Worm (Caenorhabditis elegans) whole organism, early embryonic: Measurements from ENCODE around the gene ttbk-8.2.

Experiments
- B0310.2 ChIP-seq: sonication (generic microtip); optimal IDR thresholded peaks from 2 replicates; lab custom pipeline; 2016; ENCODE audit warnings: mild to moderate bottlenecking, missing genetic modification characterization, missing compliant biosample characterization
- F13C5.2 ChIP-seq: sonication (generic microtip); optimal IDR thresholded peaks from 2 replicates; lab custom pipeline; 2017; ENCODE audit warnings: mild to moderate bottlenecking, missing genetic modification characterization, inconsistent platforms, missing compliant biosample characterization
- aly-1 ChIP-seq: sonication (generic microtip); optimal IDR thresholded peaks from 2 replicates; lab custom pipeline; 2016; ENCODE audit warnings: missing genetic modification characterization, missing compliant biosample characterization
- ama-1 ChIP-seq: fragments of 150-350 bp; optimal IDR thresholded peaks from 2 replicates; lab custom pipeline; 2014
- ceh-13 ChIP-seq: fragments of 200-800 bp; sonication (Bioruptor generic); optimal IDR thresholded peaks from 2 replicates; lab custom pipeline; 2018; ENCODE audit warnings: mild to moderate bottlenecking, missing genetic modification characterization, missing compliant biosample characterization
- ceh-36 ChIP-seq: sonication (generic microtip); optimal IDR thresholded peaks from 2 replicates; lab custom pipeline; 2016; ENCODE audit warnings: missing genetic modification characterization, inconsistent platforms, missing compliant biosample characterization
- ets-7 ChIP-seq: sonication (generic microtip); optimal IDR thresholded peaks from 2 replicates; lab custom pipeline; 2016; ENCODE audit warnings: missing genotype, missing genetic modification characterization, missing compliant biosample characterization
- flt-1 ChIP-seq: fragments of 200-800 bp; sonication (Bioruptor generic); IDR thresholded peaks from 2 replicates; pipeline ENCODE4 v1.3.6; 2022; ENCODE audit warnings: missing genetic modification characterization, missing compliant biosample characterization
- hmbx-1 ChIP-seq: sonication (generic microtip); optimal IDR thresholded peaks from 2 replicates; lab custom pipeline; 2016; ENCODE audit warnings: mild to moderate bottlenecking, missing genetic modification characterization, missing compliant biosample characterization
- hmg-4 ChIP-seq: fragments of 200-800 bp; sonication (Bioruptor generic); optimal IDR thresholded peaks from 2 replicates; lab custom pipeline; 2018; ENCODE audit warnings: mild to moderate bottlenecking, missing genetic modification characterization, missing compliant biosample characterization
- hnd-1 ChIP-seq: sonication (generic microtip); optimal IDR thresholded peaks from 2 replicates; lab custom pipeline; 2016; ENCODE audit warnings: missing genetic modification characterization, missing compliant biosample characterization
- pes-1 ChIP-seq: fragments of 200-800 bp; sonication (Bioruptor generic); IDR thresholded peaks from 2 replicates; pipeline ENCODE4 v1.3.6; 2022; ENCODE audit warnings: missing genetic modification reagents, missing genetic modification characterization, missing compliant biosample characterization
- scrt-1 ChIP-seq: fragments of 200-800 bp; sonication (Bioruptor generic); IDR thresholded peaks from 2 replicates; pipeline ENCODE4 v1.3.6; 2022; ENCODE audit warnings: missing genetic modification characterization, missing compliant biosample characterization
- sea-1 ChIP-seq: fragments of 200-800 bp; sonication (Bioruptor generic); conservative IDR thresholded peaks from 2 replicates; pipeline ENCODE4 v1.3.6; 2022; ENCODE audit warnings: missing genetic modification characterization, missing compliant biosample characterization
- tbx-11 ChIP-seq: fragments of 200-800 bp; sonication (Bioruptor generic); IDR thresholded peaks from 2 replicates; pipeline ENCODE4 v1.3.6; 2022; ENCODE audit warnings: missing genetic modification characterization, missing compliant biosample characterization
- tbx-37 ChIP-seq: fragments of 200-800 bp; sonication (Bioruptor generic); conservative IDR thresholded peaks from 2 replicates; pipeline ENCODE4 v1.3.6; 2022; ENCODE audit warnings: missing genetic modification reagents, missing genetic modification characterization, missing compliant biosample characterization
- tra-4 ChIP-seq: sonication (generic microtip); optimal IDR thresholded peaks from 2 replicates; lab custom pipeline; 2017; ENCODE audit warnings: missing genetic modification characterization, missing compliant biosample characterization

Gene ttbk-8.2

DNA sequence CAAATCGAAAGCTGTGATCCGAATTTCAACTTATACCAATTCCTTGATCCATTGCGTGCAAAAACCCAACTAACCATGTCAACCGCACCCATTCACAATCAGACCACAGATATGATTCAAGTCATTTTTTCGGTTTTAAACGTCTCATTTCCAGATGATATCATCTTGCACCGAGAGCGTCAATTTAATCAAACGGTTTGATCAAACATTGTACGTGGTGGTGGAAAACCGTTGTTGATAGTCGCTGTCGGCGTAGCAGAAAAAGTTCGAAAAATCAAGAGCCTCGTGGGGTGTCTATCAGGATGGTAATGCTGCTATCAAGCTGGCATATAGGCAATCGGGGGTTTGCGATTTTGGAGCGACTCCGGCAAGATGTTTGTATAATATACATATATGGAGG, 27.2 kb downstream of the ttbk-8.2 start:
- TF ChIP-seq flt-1 (GFP tag; lab: Robert Waterston, UW) (no peak), scrt-1 (no peak), ceh-36 (no peak), B0310.2 (tag; lab: Kevin White, UChicago) (no peak), pes-1 (GFP tag; lab: Robert Waterston, UW) (no peak), hmg-4 (no peak), hnd-1 (no peak), tbx-11 (GFP tag; lab: Robert Waterston, UW) (no peak), tbx-37 (no peak), ets-7 (no peak), aly-1 (tag; lab: Kevin White, UChicago) (no peak), tra-4 (tag; lab: Kevin White, UChicago) (no peak), ama-1 (lab: Kevin White, UChicago) (no peak)

DNA sequence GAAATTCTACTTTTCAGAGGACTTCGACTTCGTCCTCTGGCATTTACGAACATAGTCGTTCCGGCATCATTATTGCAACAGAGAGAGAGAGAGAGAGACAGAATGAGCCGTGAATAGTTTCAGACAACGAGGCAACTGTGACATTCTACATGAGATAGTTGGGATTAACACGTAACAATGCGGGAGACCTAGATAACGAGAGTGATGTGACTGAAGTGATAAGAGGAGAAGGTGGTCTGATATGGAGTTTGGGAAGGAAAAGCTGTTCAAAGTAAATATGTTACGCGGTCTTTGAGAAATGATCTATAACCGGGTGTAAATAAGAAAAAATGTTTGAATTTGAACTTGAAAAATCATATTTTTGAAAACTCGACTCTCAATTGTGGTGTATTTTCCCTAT, 27.7 kb downstream of the ttbk-8.2 start:
- TF ChIP-seq ceh-13 (no peak), hmbx-1 (tag; lab: Kevin White, UChicago) (no peak), pes-1 (GFP tag; lab: Robert Waterston, UW) (no peak), tbx-37 (no peak), ama-1 (lab: Kevin White, UChicago) (no peak), aly-1 (tag; lab: Kevin White, UChicago) (no peak)

DNA sequence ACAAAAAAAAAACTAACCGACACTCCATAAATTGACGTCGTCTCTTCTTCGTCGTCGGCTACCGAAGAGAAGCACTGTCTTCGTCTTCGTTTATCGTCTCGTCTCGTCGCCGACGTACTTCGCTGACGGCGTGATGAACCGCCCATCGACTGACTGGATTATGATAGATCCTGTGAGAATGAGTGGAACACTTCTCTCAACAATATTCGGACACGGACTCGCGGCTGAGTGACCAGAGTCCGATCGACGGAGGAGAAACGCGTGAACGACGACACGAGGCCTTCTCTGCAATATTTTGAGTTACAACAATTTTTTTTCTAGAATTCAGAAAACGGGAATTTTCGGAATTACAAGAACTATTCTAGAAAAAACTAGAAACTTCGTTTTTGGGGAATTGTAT, 28.5 kb downstream of the ttbk-8.2 start, which contains the start of gene skn-1:
Gene skn-1, minus strand, starts transcription at position 146 of the 400 bp plus-strand sequence.
- TF ChIP-seq aly-1 (tag; lab: Kevin White, UChicago), result no peak
- TF ChIP-seq sea-1, result no peak
- TF ChIP-seq flt-1 (GFP tag; lab: Robert Waterston, UW), result no peak; the same call in 1 of the 2 replicates
- TF ChIP-seq tra-4 (tag; lab: Kevin White, UChicago), result no peak
- TF ChIP-seq B0310.2 (tag; lab: Kevin White, UChicago), result no peak

DNA sequence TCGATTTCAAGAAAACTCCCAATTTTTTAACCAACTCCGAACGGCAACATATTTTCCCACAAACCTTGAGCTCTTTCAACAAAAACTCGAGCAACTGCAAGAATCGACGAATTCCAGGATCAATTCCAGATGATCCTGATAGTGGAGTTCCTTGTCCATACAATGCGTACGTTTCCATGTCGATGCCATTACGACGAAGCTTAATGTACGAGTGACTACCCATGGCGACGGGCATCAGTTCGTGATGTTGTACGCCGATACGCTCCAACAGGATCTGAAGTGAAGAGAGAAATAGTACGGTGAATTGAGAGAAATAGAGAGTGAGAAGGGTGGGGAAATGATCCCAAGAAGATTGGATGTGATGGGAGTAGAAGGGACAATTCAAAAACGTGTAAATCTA, 30.3 kb downstream of the ttbk-8.2 start:
- no peak for TF ChIP-seq F13C5.2 (tag; lab: Kevin White, UChicago)
- TF ChIP-seq pes-1 (GFP tag; lab: Robert Waterston, UW), result no peak
- TF ChIP-seq B0310.2 (tag; lab: Kevin White, UChicago), result no peak
- no peak for TF ChIP-seq aly-1 (tag; lab: Kevin White, UChicago)
- no peak for TF ChIP-seq flt-1 (GFP tag; lab: Robert Waterston, UW)
- TF ChIP-seq hmbx-1 (tag; lab: Kevin White, UChicago), result no peak
- no peak for TF ChIP-seq sea-1
- no peak for TF ChIP-seq scrt-1
- TF ChIP-seq tbx-11 (GFP tag; lab: Robert Waterston, UW), result no peak
- TF ChIP-seq ceh-13, result no peak

DNA sequence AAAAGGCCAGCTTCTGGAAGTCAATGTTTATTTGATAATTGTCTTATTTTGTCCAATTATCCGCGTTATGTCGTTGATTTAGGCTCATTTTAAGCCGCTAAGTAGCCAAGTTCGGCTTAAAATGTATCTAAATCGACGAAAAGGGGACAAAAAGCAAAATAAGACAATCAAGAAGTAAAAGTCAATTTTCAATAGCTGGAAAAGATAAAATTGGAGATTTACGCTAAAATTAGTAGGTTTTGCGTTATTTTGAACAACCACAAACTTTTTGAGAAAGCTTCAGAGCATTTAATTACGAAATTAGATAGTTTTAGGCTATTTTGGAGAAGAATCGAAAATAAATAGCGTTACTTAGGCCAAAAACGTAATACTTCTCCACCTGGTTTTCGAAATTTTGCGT, 31.2 kb downstream of the ttbk-8.2 start:
- TF ChIP-seq B0310.2 (tag; lab: Kevin White, UChicago) (no peak), hmbx-1 (tag; lab: Kevin White, UChicago) (no peak), ets-7 (no peak), ceh-13 (no peak), ceh-36 (no peak), sea-1 (no peak), F13C5.2 (tag; lab: Kevin White, UChicago) (no peak), tbx-37 (no peak), aly-1 (tag; lab: Kevin White, UChicago) (no peak), scrt-1 (no peak), ama-1 (lab: Kevin White, UChicago) (no peak), hnd-1 (no peak), hmg-4 (no peak), flt-1 (GFP tag; lab: Robert Waterston, UW) (no peak), pes-1 (GFP tag; lab: Robert Waterston, UW) (no peak)

DNA sequence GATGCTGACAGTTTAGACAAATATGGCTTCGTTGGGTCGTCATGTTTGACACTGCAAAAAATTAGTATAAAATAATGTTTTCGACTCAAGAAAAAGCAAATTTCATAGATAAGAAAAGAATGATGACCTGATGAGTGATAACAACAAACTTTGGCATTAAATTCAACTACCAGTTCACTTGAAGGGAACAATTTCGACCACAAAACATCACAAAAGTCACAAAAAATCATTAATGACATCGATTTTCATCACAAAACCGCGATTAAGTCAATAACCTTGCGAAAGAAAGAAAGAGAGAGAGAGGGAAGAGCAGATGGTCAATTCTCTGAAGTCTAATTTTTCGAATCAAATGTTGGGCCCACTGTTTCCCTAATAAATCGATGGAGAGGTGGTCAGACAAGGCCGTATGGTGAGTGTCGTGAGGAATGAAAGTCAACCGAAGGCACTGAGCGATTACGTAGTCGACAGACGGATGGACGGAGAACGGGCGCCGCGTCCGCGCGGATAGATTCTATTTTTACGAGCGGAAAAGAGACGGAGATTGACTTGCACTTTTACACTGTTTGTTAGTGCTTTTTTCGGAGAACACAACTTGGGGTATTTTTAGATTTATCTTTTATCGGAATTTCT, 32.8 kb downstream of the ttbk-8.2 start, which contains the start of gene bec-1:
Gene bec-1, minus strand, starts transcription at position 51 of the 630 bp plus-strand sequence.
- TF ChIP-seq flt-1 (GFP tag; lab: Robert Waterston, UW), result no peak
- no peak for TF ChIP-seq sea-1
- TF ChIP-seq ama-1 (lab: Kevin White, UChicago), result no peak
- no peak for TF ChIP-seq hmbx-1 (tag; lab: Kevin White, UChicago)
- TF ChIP-seq F13C5.2 (tag; lab: Kevin White, UChicago), result no peak
- TF ChIP-seq tra-4 (tag; lab: Kevin White, UChicago), result no peak
- TF ChIP-seq tbx-11 (GFP tag; lab: Robert Waterston, UW), result no peak
- no peak for TF ChIP-seq ceh-13
- TF ChIP-seq hmg-4, result no peak
- no peak for TF ChIP-seq B0310.2 (tag; lab: Kevin White, UChicago)
- no peak for TF ChIP-seq ets-7
- TF ChIP-seq scrt-1, result no peak
- TF ChIP-seq aly-1 (tag; lab: Kevin White, UChicago), result no peak
- no peak for TF ChIP-seq ceh-36
- TF ChIP-seq pes-1 (GFP tag; lab: Robert Waterston, UW), result no peak

DNA sequence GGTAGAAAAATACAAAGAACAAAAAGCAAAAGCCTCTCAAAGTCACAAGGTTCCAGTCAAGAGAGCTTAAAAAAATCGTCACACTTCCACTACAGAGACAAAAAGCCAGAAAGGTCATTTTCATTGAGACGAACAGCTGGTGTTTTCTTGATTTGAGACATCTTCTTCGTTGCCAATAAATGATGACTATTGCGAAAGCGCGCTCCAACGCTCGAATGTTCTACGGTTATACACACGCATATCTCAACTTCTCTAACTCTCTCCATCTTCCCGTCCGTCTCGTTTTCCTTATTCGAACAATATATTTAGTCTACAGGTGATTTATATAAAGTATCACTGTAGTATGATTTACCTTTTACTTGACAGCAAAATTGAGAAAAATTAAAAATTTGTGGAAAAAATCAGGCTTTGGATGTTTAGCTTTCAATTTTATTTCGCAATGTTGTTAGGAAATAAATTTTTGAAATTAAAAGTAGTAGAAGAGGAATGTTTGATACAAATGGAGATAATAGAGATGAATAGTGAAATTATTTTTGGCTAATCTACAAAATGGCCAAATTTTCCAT, 33.7 kb downstream of the ttbk-8.2 start:
- TF ChIP-seq ceh-13 (no peak), ceh-36 (no peak), tbx-11 (GFP tag; lab: Robert Waterston, UW) (no peak), tbx-37 (no peak), flt-1 (GFP tag; lab: Robert Waterston, UW) (no peak), hmg-4 (no peak), scrt-1 (no peak), hnd-1 (no peak), B0310.2 (tag; lab: Kevin White, UChicago) (no peak), tra-4 (tag; lab: Kevin White, UChicago) (no peak), aly-1 (tag; lab: Kevin White, UChicago) (no peak), sea-1 (no peak), ets-7 (no peak), pes-1 (GFP tag; lab: Robert Waterston, UW) (no peak), ama-1 (lab: Kevin White, UChicago) (no peak), F13C5.2 (tag; lab: Kevin White, UChicago) (no peak), hmbx-1 (tag; lab: Kevin White, UChicago) (no peak)
